Fruit fly (Drosophila melanogaster): ENCODE results near the gene Pde1c.

Pde1c gene

dm6 chr2L:11842291-11843187 is 85.8 kb downstream of the Pde1c start, which contains the start of the genes CG44008, CG14933, CG46426 and CG42486:
CG44008 (minus strand) TSS chr2L:11842445.
CG14933 (plus strand) TSS chr2L:11842828.
CG46426 (plus strand) TSS chr2L:11842828.
CG42486 (plus strand) TSS chr2L:11843137.
- TF ChIP-seq vri (GFP tag; optimal IDR thresholded peaks at IDR 0.05) (peak; percentile 17), Hr39 (GFP tag; optimal IDR thresholded peaks at IDR 0.05) (no peak), fkh (GFP tag; optimal IDR thresholded peaks at IDR 0.05) (peak; percentile 60), pdm3 (GFP tag; optimal IDR thresholded peaks at IDR 0.05) (no peak)

dm6 chr2L:11841538-11841937 is 86.8 kb downstream of the Pde1c start:
- TF ChIP-seq svp (GFP tag) (peak; percentile 51), Met (GFP tag; optimal IDR thresholded peaks at IDR 0.05) (peak; percentile 13), Smox (GFP tag; optimal IDR thresholded peaks at IDR 0.05) (peak; percentile 3), topi (GFP tag; optimal IDR thresholded peaks at IDR 0.05) (no peak)

- TF ChIP-seq fd85E (GFP tag; optimal IDR thresholded peaks at IDR 0.05) (no peak), fd59A (GFP tag; optimal IDR thresholded peaks at IDR 0.05) (no peak), CG15336 (GFP tag; IDR thresholded peaks at IDR 0.05) (no peak), CG7368 (GFP tag; optimal IDR thresholded peaks at IDR 0.05) (no peak), eg (GFP tag; IDR thresholded peaks at IDR 0.05) (no peak)
These were observed 88.0 kb downstream of the Pde1c start, which contains the start of gene CG31704 for dm6 chr2L:11840391-11840790. CG31704 (plus strand) TSS chr2L:11840691.

- TF ChIP-seq CG7368 (GFP tag; optimal IDR thresholded peaks at IDR 0.05) (no peak), Eip93F (GFP tag; optimal IDR thresholded peaks at IDR 0.05) (no peak), Sox15 (GFP tag; optimal IDR thresholded peaks at IDR 0.05) (no peak), Lpt (GFP tag; optimal IDR thresholded peaks at IDR 0.05) (no peak)
These were observed 88.8 kb downstream of the Pde1c start, which contains the start of gene Sfp33A3 for dm6 chr2L:11839612-11840011. Sfp33A3 (plus strand) TSS chr2L:11839912.

dm6 chr2L:11837413-11837812 is 91.0 kb downstream of the Pde1c start, which contains the start of gene Sfp33A2:
Sfp33A2 (plus strand) TSS chr2L:11837713.
- no peak for TF ChIP-seq Eip78C (GFP tag)
- no peak for TF ChIP-seq CG6276 (GFP tag; optimal IDR thresholded peaks at IDR 0.05)
- no peak for TF ChIP-seq eg (GFP tag; IDR thresholded peaks at IDR 0.05)
- no peak for TF ChIP-seq CG3919 (GFP tag; optimal IDR thresholded peaks at IDR 0.05)
- no peak for TF ChIP-seq Smox (GFP tag; optimal IDR thresholded peaks at IDR 0.05)
- TF ChIP-seq achi (GFP tag; optimal IDR thresholded peaks at IDR 0.05), result no peak
- TF ChIP-seq CG10669 (GFP tag; optimal IDR thresholded peaks at IDR 0.05), result no peak
- TF ChIP-seq esn (GFP tag; optimal IDR thresholded peaks at IDR 0.05), result no peak
- no peak for TF ChIP-seq CG11902 (GFP tag; optimal IDR thresholded peaks at IDR 0.05)
- no peak for TF ChIP-seq CG9139 (GFP tag; optimal IDR thresholded peaks at IDR 0.05)
- no peak for TF ChIP-seq Hr38 (GFP tag; optimal IDR thresholded peaks at IDR 0.05)
- no peak for TF ChIP-seq OdsH (GFP tag; optimal IDR thresholded peaks at IDR 0.05)
- no peak for TF ChIP-seq salr (GFP tag; optimal IDR thresholded peaks at IDR 0.05)
- TF ChIP-seq CG6854 (GFP tag; optimal IDR thresholded peaks at IDR 0.05), result no peak

dm6 chr2L:11836943-11837342 is 91.4 kb downstream of the Pde1c start, which contains the start of gene Sfp33A4:
Sfp33A4 (plus strand) TSS chr2L:11837243.
- no peak for TF ChIP-seq CG32006 (GFP tag; optimal IDR thresholded peaks at IDR 0.05)
- no peak for TF ChIP-seq CG15336 (GFP tag; IDR thresholded peaks at IDR 0.05)
- no peak for TF ChIP-seq fd85E (GFP tag; optimal IDR thresholded peaks at IDR 0.05)
- no peak for TF ChIP-seq Gug (GFP tag; IDR thresholded peaks at IDR 0.05)
- no peak for TF ChIP-seq Hr4 (GFP tag; optimal IDR thresholded peaks at IDR 0.05)
- no peak for TF ChIP-seq fd59A (GFP tag; optimal IDR thresholded peaks at IDR 0.05)
- no peak for TF ChIP-seq Hr38 (GFP tag; optimal IDR thresholded peaks at IDR 0.05)
- TF ChIP-seq CG8632 (GFP tag; optimal IDR thresholded peaks at IDR 0.05), result no peak
- TF ChIP-seq CG9139 (GFP tag; optimal IDR thresholded peaks at IDR 0.05), result no peak
- no peak for TF ChIP-seq CG11762 (GFP tag; optimal IDR thresholded peaks at IDR 0.05; ENCODE audit: insufficient read depth)

Measured in whole organism, prepupa.